Fruit fly (Drosophila melanogaster) whole organism, pupa: ENCODE results near the gene CG9547.

Source experiments
- CG10348 ChIP-seq: fragments of 200-800 bp; sonication (Bioruptor generic); IDR thresholded peaks from 2 replicates; pipeline ENCODE4 v1.3.6; 2022; ENCODE audit warnings: missing biosample characterization, missing genetic modification characterization
- CG12605 ChIP-seq: fragments of 200-800 bp; sonication (Bioruptor generic); IDR thresholded peaks from 2 replicates; pipeline ENCODE4 v1.3.6; 2022; ENCODE audit warnings: missing biosample characterization, missing genetic modification characterization
- CG13204 ChIP-seq: fragments of 200-800 bp; sonication (Bioruptor generic); optimal IDR thresholded peaks from 2 replicates; lab custom pipeline; 2018; ENCODE audit warnings: missing biosample characterization, mild to moderate bottlenecking, missing genetic modification characterization, moderate library complexity
- CG14655 ChIP-seq: fragments of 200-800 bp; sonication (Bioruptor generic); optimal IDR thresholded peaks from 3 replicates; lab custom pipeline; 2017; ENCODE audit warnings: mild to moderate bottlenecking, missing biosample characterization, missing genetic modification reagents, missing genetic modification characterization
- CG15710 ChIP-seq: fragments of 200-800 bp; sonication (Bioruptor generic); optimal IDR thresholded peaks from 2 replicates; lab custom pipeline; 2018; ENCODE audit warnings: missing biosample characterization, mild to moderate bottlenecking, missing genetic modification characterization, moderate library complexity
- CG17806 ChIP-seq: fragments of 200-800 bp; sonication (Bioruptor generic); optimal IDR thresholded peaks from 2 replicates; lab custom pipeline; 2018; ENCODE audit warnings: missing biosample characterization, mild to moderate bottlenecking, missing genetic modification characterization, moderate library complexity
- CG32121 ChIP-seq: fragments of 200-800 bp; sonication (Bioruptor generic); IDR thresholded peaks from 2 replicates; pipeline ENCODE4 v1.3.6; 2022; ENCODE audit warnings: missing biosample characterization, missing genetic modification characterization
- CG34367 ChIP-seq: fragments of 200-800 bp; sonication (Bioruptor generic); optimal IDR thresholded peaks from 2 replicates; lab custom pipeline; 2018; ENCODE audit warnings: missing biosample characterization, mild to moderate bottlenecking, missing genetic modification characterization
- CG4496 ChIP-seq: fragments of 200-800 bp; sonication (Bioruptor generic); IDR thresholded peaks from 3 replicates; pipeline ENCODE4 v1.3.6; 2022; ENCODE audit warnings: missing biosample characterization, missing genetic modification characterization
- CG8159 ChIP-seq: fragments of 200-800 bp; sonication (Bioruptor generic); optimal IDR thresholded peaks from 3 replicates; lab custom pipeline; 2018; ENCODE audit warnings: missing biosample characterization, mild to moderate bottlenecking, missing genetic modification characterization, moderate library complexity
- CG8301 ChIP-seq: fragments of 200-800 bp; sonication (Bioruptor generic); optimal IDR thresholded peaks from 2 replicates; lab custom pipeline; 2018; ENCODE audit warnings: missing biosample characterization, mild to moderate bottlenecking, missing genetic modification characterization
- CG9948 ChIP-seq: fragments of 200-800 bp; sonication (Bioruptor generic); optimal IDR thresholded peaks from 2 replicates; lab custom pipeline; 2018; ENCODE audit warnings: missing biosample characterization, mild to moderate bottlenecking, missing genetic modification characterization, moderate library complexity
- D1 ChIP-seq: fragments of 200-800 bp; sonication (Bioruptor generic); optimal IDR thresholded peaks from 2 replicates; lab custom pipeline; 2018; ENCODE audit warnings: missing biosample characterization, mild to moderate bottlenecking, missing genetic modification characterization, moderate library complexity
- EcR ChIP-seq: fragments of 200-800 bp; sonication (Bioruptor generic); optimal IDR thresholded peaks from 3 replicates; lab custom pipeline; 2019; ENCODE audit warnings: missing biosample characterization, missing genetic modification characterization, mild to moderate bottlenecking, moderate library complexity, missing genetic modification reagents
- Ets98B ChIP-seq: fragments of 200-800 bp; sonication (Bioruptor generic); IDR thresholded peaks from 2 replicates; pipeline ENCODE4 v1.3.6; 2022; ENCODE audit warnings: missing biosample characterization, missing genetic modification characterization
- Pif1A ChIP-seq: fragments of 200-800 bp; sonication (Bioruptor generic); optimal IDR thresholded peaks from 3 replicates; lab custom pipeline; 2016; ENCODE audit warnings: missing biosample characterization, missing genetic modification characterization
- Pif1B ChIP-seq: fragments of 200-800 bp; sonication (Bioruptor generic); optimal IDR thresholded peaks from 3 replicates; lab custom pipeline; 2016; ENCODE audit warnings: missing biosample characterization, missing genetic modification characterization
- Snoo ChIP-seq: fragments of 200-800 bp; sonication (Bioruptor generic); optimal IDR thresholded peaks from 3 replicates; lab custom pipeline; 2017; ENCODE audit warnings: missing biosample characterization, mild to moderate bottlenecking, missing genetic modification characterization, inconsistent platforms
- fd96Ca ChIP-seq: fragments of 200-800 bp; sonication (Bioruptor generic); IDR thresholded peaks from 3 replicates; pipeline ENCODE4 v1.3.6; 2022; ENCODE audit warnings: missing biosample characterization, missing genetic modification characterization
- gl ChIP-seq: fragments of 200-800 bp; sonication (Bioruptor generic); optimal IDR thresholded peaks from 2 replicates; lab custom pipeline; 2018; ENCODE audit warnings: missing biosample characterization, mild to moderate bottlenecking, missing genetic modification characterization
- rn ChIP-seq: fragments of 200-800 bp; sonication (Bioruptor generic); IDR thresholded peaks from 2 replicates; pipeline ENCODE4 v1.3.6; 2022; ENCODE audit warnings: missing biosample characterization, missing genetic modification characterization

The CG9547 gene

dm6 chr2L:6503724-6504037 lies 9.3 kb upstream of the CG9547 start:
- TF ChIP-seq CG17806 (no peak), CG10348 (GFP tag; lab: Robert Waterston, UW) (no peak), Pif1A (GFP tag; lab: Kevin White, UChicago) (no peak), CG4496 (no peak), fd96Ca (GFP tag; lab: Robert Waterston, UW) (no peak), EcR (GFP tag; lab: Kevin White, UChicago) (no peak), CG12605 (GFP tag; lab: Robert Waterston, UW) (no peak), rn (GFP tag; lab: Robert Waterston, UW) (no peak), D1 (tag; lab: Kevin White, UChicago) (no peak), CG8159 (tag; lab: Kevin White, UChicago) (no peak), CG32121 (no peak), CG15710 (tag; lab: Kevin White, UChicago) (no peak), CG14655 (GFP tag; lab: Kevin White, UChicago) (no peak), gl (tag; lab: Kevin White, UChicago) (no peak), Ets98B (GFP tag; lab: Robert Waterston, UW) (no peak)

- TF ChIP-seq CG32121 (no peak), fd96Ca (GFP tag; lab: Robert Waterston, UW) (peak; percentile 50; the same call in 1 of the 3 replicates), Ets98B (GFP tag; lab: Robert Waterston, UW) (peak; percentile 37; the same call in 1 of the 2 replicates), CG14655 (GFP tag; lab: Kevin White, UChicago) (no peak), CG12605 (GFP tag; lab: Robert Waterston, UW) (peak; percentile 65; the same call in 1 of the 2 replicates), CG34367 (tag; lab: Kevin White, UChicago) (no peak), Pif1B (GFP tag; lab: Kevin White, UChicago) (no peak), CG4496 (no peak; the same call in 2 of the 3 replicates), gl (tag; lab: Kevin White, UChicago) (no peak), CG9948 (tag; lab: Kevin White, UChicago) (no peak), Pif1A (GFP tag; lab: Kevin White, UChicago) (no peak), EcR (GFP tag; lab: Kevin White, UChicago) (peak; percentile 31), CG13204 (GFP tag; lab: Kevin White, UChicago) (no peak), rn (GFP tag; lab: Robert Waterston, UW) (0 out of 2 replicates have a peak, but pooled peaks have one; percentile 8)
Measured at dm6 chr2L:6502887-6503723, 8.8 kb upstream of the CG9547 start.

dm6 chr2L:6500648-6501325 lies 6.5 kb upstream of the CG9547 start:
- TF ChIP-seq CG32121 (no peak), CG14655 (GFP tag; lab: Kevin White, UChicago) (no peak), CG8159 (tag; lab: Kevin White, UChicago) (no peak), Snoo (tag; lab: Kevin White, UChicago) (no peak), rn (GFP tag; lab: Robert Waterston, UW) (no peak), fd96Ca (GFP tag; lab: Robert Waterston, UW) (no peak), Pif1B (GFP tag; lab: Kevin White, UChicago) (no peak), CG8301 (tag; lab: Kevin White, UChicago) (no peak), CG4496 (no peak), CG13204 (GFP tag; lab: Kevin White, UChicago) (no peak), Pif1A (GFP tag; lab: Kevin White, UChicago) (no peak), D1 (tag; lab: Kevin White, UChicago) (no peak)

dm6 chr2L:6498448-6498847 lies 4.1 kb upstream of the CG9547 start, which contains the start of gene CG31637:
CG31637 (plus strand) TSS chr2L:6498647.
- TF ChIP-seq rn (GFP tag; lab: Robert Waterston, UW) (no peak), CG8159 (tag; lab: Kevin White, UChicago) (no peak), CG4496 (no peak), fd96Ca (GFP tag; lab: Robert Waterston, UW) (no peak), CG10348 (GFP tag; lab: Robert Waterston, UW) (no peak), CG14655 (GFP tag; lab: Kevin White, UChicago) (no peak), CG13204 (GFP tag; lab: Kevin White, UChicago) (no peak), CG12605 (GFP tag; lab: Robert Waterston, UW) (peak; percentile 12; the same call in 1 of the 2 replicates), Pif1B (GFP tag; lab: Kevin White, UChicago) (no peak), CG9948 (tag; lab: Kevin White, UChicago) (no peak), Ets98B (GFP tag; lab: Robert Waterston, UW) (peak; percentile 36), Pif1A (GFP tag; lab: Kevin White, UChicago) (no peak), EcR (GFP tag; lab: Kevin White, UChicago) (peak; percentile 22), gl (tag; lab: Kevin White, UChicago) (no peak), Snoo (tag; lab: Kevin White, UChicago) (no peak), CG34367 (tag; lab: Kevin White, UChicago) (no peak), CG32121 (no peak), CG8301 (tag; lab: Kevin White, UChicago) (no peak), CG17806 (no peak), CG15710 (tag; lab: Kevin White, UChicago) (no peak), D1 (tag; lab: Kevin White, UChicago) (no peak)

- TF ChIP-seq CG12605 (GFP tag; lab: Robert Waterston, UW): no peak
- no peak for TF ChIP-seq CG17806
- no peak for TF ChIP-seq CG15710 (tag; lab: Kevin White, UChicago)
- no peak for TF ChIP-seq gl (tag; lab: Kevin White, UChicago)
Measured at dm6 chr2L:6496753-6497152, 2.4 kb upstream of the CG9547 start, which contains the start of gene CG9550. CG9550 (plus strand) TSS chr2L:6497053.
